Worm (Caenorhabditis elegans): ENCODE measurements around the gene F09E5.7.

Gene F09E5.7

ce11 chrII:5344775-5345174 is 7.1 kb upstream of the F09E5.7 start, which contains the start of gene F09E5.14:
F09E5.14 (minus strand) TSS chrII:5344875.
- TF ChIP-seq unc-130 (tag; optimal IDR thresholded peaks at IDR 0.05) (no peak), nhr-47 (tag; optimal IDR thresholded peaks at IDR 0.05) (no peak), dpl-1 (GFP tag; optimal IDR thresholded peaks at IDR 0.05) (no peak), lin-39 (tag; optimal IDR thresholded peaks at IDR 0.05) (no peak), zag-1 (tag; optimal IDR thresholded peaks at IDR 0.05) (no peak), ceh-88 (GFP tag; IDR thresholded peaks at IDR 0.05) (no peak), mdl-1 (tag; optimal IDR thresholded peaks at IDR 0.05) (no peak), fos-1 (tag; optimal IDR thresholded peaks at IDR 0.05) (no peak), nhr-84 (tag; optimal IDR thresholded peaks at IDR 0.05) (no peak), snu-23 (GFP tag; optimal IDR thresholded peaks at IDR 0.05) (no peak), mef-2 (tag; optimal IDR thresholded peaks at IDR 0.05) (no peak), unc-86 (tag; optimal IDR thresholded peaks at IDR 0.05) (no peak), mep-1 (tag; optimal IDR thresholded peaks at IDR 0.05) (no peak), nhr-77 (tag; optimal IDR thresholded peaks at IDR 0.05) (no peak), nhr-28 (tag; optimal IDR thresholded peaks at IDR 0.05) (no peak), xbp-1 (tag; optimal IDR thresholded peaks at IDR 0.05) (no peak)

- peak in 1 of 2 experiments; percentile 36 for TF ChIP-seq ztf-11 (tag; optimal IDR thresholded peaks at IDR 0.05)
- TF ChIP-seq fkh-8 (tag; optimal IDR thresholded peaks at IDR 0.05), result peak; percentile 30
- peak; percentile 64 to 88 for TF ChIP-seq lsy-2 (tag; optimal IDR thresholded peaks at IDR 0.05)
- TF ChIP-seq nhr-47 (tag; optimal IDR thresholded peaks at IDR 0.05), result peak; percentile 77
- TF ChIP-seq skn-1 (tag; optimal IDR thresholded peaks at IDR 0.05), result peak; percentile 47
- TF ChIP-seq nhr-11 (tag; optimal IDR thresholded peaks at IDR 0.05), result peak; percentile 52
- peak; percentile 42 for TF ChIP-seq jun-1 (tag; optimal IDR thresholded peaks at IDR 0.05)
- TF ChIP-seq fkh-10 (GFP tag; optimal IDR thresholded peaks at IDR 0.05), result peak; percentile 12
- peak; percentile 12 for TF ChIP-seq elt-2 (tag; optimal IDR thresholded peaks at IDR 0.05)
- TF ChIP-seq lin-35 (GFP tag; optimal IDR thresholded peaks at IDR 0.05), result peak; percentile 89 to 98
- TF ChIP-seq nhr-90 (tag; optimal IDR thresholded peaks at IDR 0.05; ENCODE audit: poor library complexity), result peak; percentile 81
- peak; percentile 93 for TF ChIP-seq isw-1 (GFP tag; IDR thresholded peaks at IDR 0.05)
- peak; percentile 92 for TF ChIP-seq ceh-88 (GFP tag; IDR thresholded peaks at IDR 0.05)
- TF ChIP-seq nhr-19 (GFP tag; conservative IDR thresholded peaks at IDR 0.05), result peak; percentile 97
- peak; percentile 74 for TF ChIP-seq swsn-7 (tag; optimal IDR thresholded peaks at IDR 0.05)
- TF ChIP-seq C04F5.9 (tag; optimal IDR thresholded peaks at IDR 0.05), result peak; percentile 26
- peak; percentile 86 for TF ChIP-seq rnt-1 (tag; optimal IDR thresholded peaks at IDR 0.05)
- TF ChIP-seq nhr-85 (tag), result peak; percentile 84
- TF ChIP-seq C16A3.4 (tag; optimal IDR thresholded peaks at IDR 0.05), result peak; percentile 70
- peak; percentile 1 to 52 (median 50) for TF ChIP-seq ceh-82 (tag; optimal IDR thresholded peaks at IDR 0.05)
- peak; percentile 51 for TF ChIP-seq dsc-1 (tag; optimal IDR thresholded peaks at IDR 0.05)
- TF ChIP-seq xbp-1 (tag; optimal IDR thresholded peaks at IDR 0.05), result peak; percentile 65
- peak; percentile 73 for TF ChIP-seq nhr-20 (tag; optimal IDR thresholded peaks at IDR 0.05)
- peak; percentile 87 to 91 (median 90) for TF ChIP-seq dpl-1 (GFP tag; optimal IDR thresholded peaks at IDR 0.05)
- peak; percentile 75 for TF ChIP-seq lin-14 (GFP tag; optimal IDR thresholded peaks at IDR 0.05)
- TF ChIP-seq lin-15B (tag; optimal IDR thresholded peaks at IDR 0.05), result peak; percentile 55
- peak; percentile 76 for TF ChIP-seq vab-15 (tag; optimal IDR thresholded peaks at IDR 0.05)
- peak; percentile 70 for TF ChIP-seq lin-13 (GFP tag; optimal IDR thresholded peaks at IDR 0.05)
- TF ChIP-seq grh-1 (GFP tag; IDR thresholded peaks at IDR 0.05), result peak; percentile 96
- 0 out of 2 replicates have a peak, but pooled peaks have one; percentile 26 for TF ChIP-seq unc-98 (GFP tag; IDR thresholded peaks at IDR 0.05)
- peak; percentile 55 for TF ChIP-seq mep-1 (tag; optimal IDR thresholded peaks at IDR 0.05)
- peak; percentile 89 for TF ChIP-seq mab-9 (GFP tag; IDR thresholded peaks at IDR 0.05)
- TF ChIP-seq tbx-2 (tag; optimal IDR thresholded peaks at IDR 0.05), result peak; percentile 73
- TF ChIP-seq snpc-4 (tag; optimal IDR thresholded peaks at IDR 0.05), result peak; percentile 57
- TF ChIP-seq unc-86 (tag; optimal IDR thresholded peaks at IDR 0.05), result peak; percentile 47
- peak; percentile 52 for TF ChIP-seq lir-3 (tag; optimal IDR thresholded peaks at IDR 0.05; ENCODE audit: poor library complexity)
- TF ChIP-seq egl-13 (tag; optimal IDR thresholded peaks at IDR 0.05), result peak; percentile 9
- peak; percentile 59 for TF ChIP-seq blmp-1 (tag; optimal IDR thresholded peaks at IDR 0.05)
- TF ChIP-seq efl-1 (optimal IDR thresholded peaks at IDR 0.05), result peak; percentile 72 to 93
- peak; percentile 92 to 99 for TF ChIP-seq efl-1 (GFP tag; optimal IDR thresholded peaks at IDR 0.05 in 1 of 2)
- peak; percentile 84 for TF ChIP-seq nhr-71 (tag; optimal IDR thresholded peaks at IDR 0.05)
- peak; percentile 73 for TF ChIP-seq snu-23 (GFP tag; optimal IDR thresholded peaks at IDR 0.05)
Measured at ce11 chrII:5346350-5346749, 5.5 kb upstream of the F09E5.7 start.
